Worm (Caenorhabditis elegans) whole organism, early embryonic: Measurements from ENCODE around the gene copd-1.

Experiments
- B0310.2 ChIP-seq: sonication (generic microtip); optimal IDR thresholded peaks from 2 replicates; lab custom pipeline; 2016; ENCODE audit warnings: mild to moderate bottlenecking, missing genetic modification characterization, missing compliant biosample characterization
- aly-1 ChIP-seq: sonication (generic microtip); optimal IDR thresholded peaks from 2 replicates; lab custom pipeline; 2016; ENCODE audit warnings: missing genetic modification characterization, missing compliant biosample characterization
- ama-1 ChIP-seq: fragments of 150-350 bp; optimal IDR thresholded peaks from 2 replicates; lab custom pipeline; 2014
- ceh-13 ChIP-seq: fragments of 200-800 bp; sonication (Bioruptor generic); optimal IDR thresholded peaks from 2 replicates; lab custom pipeline; 2018; ENCODE audit warnings: mild to moderate bottlenecking, missing genetic modification characterization, missing compliant biosample characterization
- ceh-36 ChIP-seq: sonication (generic microtip); optimal IDR thresholded peaks from 2 replicates; lab custom pipeline; 2016; ENCODE audit warnings: missing genetic modification characterization, inconsistent platforms, missing compliant biosample characterization
- ets-7 ChIP-seq: sonication (generic microtip); optimal IDR thresholded peaks from 2 replicates; lab custom pipeline; 2016; ENCODE audit warnings: missing genotype, missing genetic modification characterization, missing compliant biosample characterization
- hmbx-1 ChIP-seq: sonication (generic microtip); optimal IDR thresholded peaks from 2 replicates; lab custom pipeline; 2016; ENCODE audit warnings: mild to moderate bottlenecking, missing genetic modification characterization, missing compliant biosample characterization
- hmg-4 ChIP-seq: fragments of 200-800 bp; sonication (Bioruptor generic); optimal IDR thresholded peaks from 2 replicates; lab custom pipeline; 2018; ENCODE audit warnings: mild to moderate bottlenecking, missing genetic modification characterization, missing compliant biosample characterization
- hnd-1 ChIP-seq: sonication (generic microtip); optimal IDR thresholded peaks from 2 replicates; lab custom pipeline; 2016; ENCODE audit warnings: missing genetic modification characterization, missing compliant biosample characterization
- pes-1 ChIP-seq: fragments of 200-800 bp; sonication (Bioruptor generic); IDR thresholded peaks from 2 replicates; pipeline ENCODE4 v1.3.6; 2022; ENCODE audit warnings: missing genetic modification reagents, missing genetic modification characterization, missing compliant biosample characterization
- scrt-1 ChIP-seq: fragments of 200-800 bp; sonication (Bioruptor generic); IDR thresholded peaks from 2 replicates; pipeline ENCODE4 v1.3.6; 2022; ENCODE audit warnings: missing genetic modification characterization, missing compliant biosample characterization
- sea-1 ChIP-seq: fragments of 200-800 bp; sonication (Bioruptor generic); conservative IDR thresholded peaks from 2 replicates; pipeline ENCODE4 v1.3.6; 2022; ENCODE audit warnings: missing genetic modification characterization, missing compliant biosample characterization
- tra-4 ChIP-seq: sonication (generic microtip); optimal IDR thresholded peaks from 2 replicates; lab custom pipeline; 2017; ENCODE audit warnings: missing genetic modification characterization, missing compliant biosample characterization

ce11 chrIII:6604317-6604716, 20.5 kb downstream of the copd-1 start:
- TF ChIP-seq sea-1 (no peak), aly-1 (tag; lab: Kevin White, UChicago) (no peak), ceh-13 (GFP tag; lab: Kevin White, UChicago) (no peak), B0310.2 (tag; lab: Kevin White, UChicago) (no peak), pes-1 (GFP tag; lab: Robert Waterston, UW) (no peak), ceh-36 (no peak), hmg-4 (GFP tag; lab: Kevin White, UChicago) (no peak), scrt-1 (GFP tag; lab: Robert Waterston, UW) (no peak), ets-7 (no peak), ama-1 (lab: Kevin White, UChicago) (no peak), tra-4 (tag; lab: Kevin White, UChicago) (no peak), hmbx-1 (tag; lab: Kevin White, UChicago) (no peak), hnd-1 (tag; lab: Kevin White, UChicago) (no peak)
